Fruit fly (Drosophila melanogaster): ENCODE measurements around the gene CG9926.

DNA sequence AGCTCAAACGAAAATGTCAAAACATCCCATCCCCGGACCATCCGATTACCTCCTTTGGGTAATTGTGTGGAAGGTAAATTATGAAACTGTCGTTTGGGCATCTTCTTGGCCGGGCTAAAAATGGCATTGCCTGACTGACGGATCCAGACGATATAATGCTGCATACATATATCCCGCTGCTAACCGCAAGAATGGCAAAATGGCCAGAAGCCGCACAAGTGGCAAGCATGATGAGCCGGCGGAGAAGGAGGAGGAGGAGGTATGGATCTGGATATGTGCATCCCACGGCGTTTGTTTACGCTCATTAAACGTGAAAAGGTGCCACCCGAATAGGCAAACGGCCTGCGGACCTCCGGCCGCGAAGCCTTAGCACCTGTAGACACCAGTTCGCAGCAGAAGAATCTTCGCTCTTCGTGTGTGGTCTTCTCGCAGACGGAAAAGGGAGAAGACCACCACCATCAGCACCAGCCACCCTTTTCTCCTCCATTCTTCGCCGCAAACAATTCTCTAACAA, 38.0 kb upstream of the CG9926 start:
- TF ChIP-seq Pif1A (GFP tag; optimal IDR thresholded peaks at IDR 0.05) (no peak), CG12605 (GFP tag; IDR thresholded peaks at IDR 0.05) (no peak), CG34367 (tag; optimal IDR thresholded peaks at IDR 0.05) (no peak), EcR (GFP tag; optimal IDR thresholded peaks at IDR 0.05) (no peak), fd96Ca (GFP tag; IDR thresholded peaks at IDR 0.05) (no peak), Ets98B (GFP tag; IDR thresholded peaks at IDR 0.05) (no peak), CG4496 (GFP tag; IDR thresholded peaks at IDR 0.05) (no peak), D1 (tag; optimal IDR thresholded peaks at IDR 0.05) (no peak), Snoo (tag; optimal IDR thresholded peaks at IDR 0.05) (no peak), CG9948 (tag; optimal IDR thresholded peaks at IDR 0.05) (no peak), CG13204 (GFP tag; optimal IDR thresholded peaks at IDR 0.05) (no peak), CG32121 (GFP tag; IDR thresholded peaks at IDR 0.05) (no peak), gl (tag; optimal IDR thresholded peaks at IDR 0.05) (peak; percentile 52), CG14655 (GFP tag; optimal IDR thresholded peaks at IDR 0.05) (no peak)
